Worm (Caenorhabditis elegans): Measurements from ENCODE around the gene bgal-2.

bgal-2 gene

DNA sequence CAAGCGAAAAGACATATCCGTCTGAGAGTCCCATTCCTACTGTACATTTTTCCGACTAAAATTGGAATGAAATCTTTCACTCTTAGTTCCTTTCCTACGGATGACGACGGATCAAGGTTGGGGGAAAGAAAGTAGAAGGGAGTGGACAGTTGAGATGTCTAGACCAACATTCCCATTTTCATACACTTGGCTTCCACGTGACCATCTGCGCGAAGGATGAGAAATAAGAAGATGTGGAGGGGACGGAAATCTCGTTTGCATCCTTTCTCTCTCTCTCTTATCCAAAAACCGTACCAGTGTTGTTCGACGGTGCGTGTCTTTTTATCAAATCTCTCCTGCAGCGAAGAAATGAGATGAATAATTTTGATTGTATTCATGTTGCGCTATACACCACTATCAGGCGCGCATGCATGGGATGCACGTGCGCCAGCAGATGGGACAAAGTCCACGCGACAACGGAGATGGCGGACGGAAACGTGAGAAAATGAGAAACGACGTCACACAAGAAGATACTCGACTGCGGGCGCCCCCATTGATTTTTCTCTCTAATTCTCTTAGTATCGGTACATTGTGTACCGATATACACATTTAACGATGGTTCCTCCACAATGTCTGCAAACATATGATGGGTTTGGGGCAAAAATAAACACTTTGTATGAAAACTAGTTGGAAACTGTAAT is 46.7 kb upstream of the bgal-2 start (continued):
- TF ChIP-seq zip-11 (GFP tag; IDR thresholded peaks at IDR 0.05) (no peak), nhr-76 (tag; optimal IDR thresholded peaks at IDR 0.05) (peak; percentile 52), unc-130 (GFP tag; optimal IDR thresholded peaks at IDR 0.05) (no peak), F10B5.3 (tag; optimal IDR thresholded peaks at IDR 0.05) (no peak), snpc-1.2 (GFP tag; IDR thresholded peaks at IDR 0.05) (no peak), nhr-237 (tag; optimal IDR thresholded peaks at IDR 0.05) (no peak), nhr-102 (tag; optimal IDR thresholded peaks at IDR 0.05) (peak; percentile 95), tag-97 (GFP tag; IDR thresholded peaks at IDR 0.05) (no peak), nhr-10 (tag; optimal IDR thresholded peaks at IDR 0.05) (peak; percentile 91), D1046.2 (GFP tag; IDR thresholded peaks at IDR 0.05) (no peak), cey-2 (tag; optimal IDR thresholded peaks at IDR 0.05; ENCODE audit: borderline replicate concordance, insufficient read depth) (peak; percentile 91), ztf-7 (tag; optimal IDR thresholded peaks at IDR 0.05) (no peak), jun-1 (tag; optimal IDR thresholded peaks at IDR 0.05) (no peak), ces-1 (GFP tag; optimal IDR thresholded peaks at IDR 0.05) (no peak), hlh-30 (tag; optimal IDR thresholded peaks at IDR 0.05; ENCODE audit: insufficient read depth) (peak; percentile 99), ceh-62 (tag; optimal IDR thresholded peaks at IDR 0.05) (no peak), lin-15B (tag; optimal IDR thresholded peaks at IDR 0.05) (no peak)

DNA sequence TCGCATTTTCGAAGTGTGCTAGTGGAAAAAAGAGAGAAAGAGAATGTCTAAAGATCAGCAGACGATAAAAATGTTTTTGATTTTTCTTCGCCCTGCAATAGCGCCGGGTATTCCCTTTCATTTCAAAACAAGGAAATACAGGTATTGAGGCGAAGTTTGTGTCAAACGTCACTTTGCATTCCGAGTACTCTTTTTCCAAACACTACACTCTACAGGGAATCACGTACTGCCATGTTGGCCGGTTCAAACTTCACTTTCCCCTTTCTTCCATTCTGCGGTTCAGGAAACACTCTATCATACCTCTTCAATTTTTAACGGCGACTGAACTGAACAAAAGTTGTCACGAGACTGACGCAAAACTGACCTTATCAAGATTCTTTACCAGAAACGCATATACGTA is 45.7 kb upstream of the bgal-2 start:
- TF ChIP-seq F49E8.2 (tag; optimal IDR thresholded peaks at IDR 0.05; ENCODE audit: borderline replicate concordance) (no peak), unc-62 (GFP tag; optimal IDR thresholded peaks at IDR 0.05 in 1 of 2) (peak in 1 of 2 experiments; percentile 72), unc-62 (tag; optimal IDR thresholded peaks at IDR 0.05) (no peak), mxl-3 (GFP tag; optimal IDR thresholded peaks at IDR 0.05) (no peak), unc-39 (tag; optimal IDR thresholded peaks at IDR 0.05) (no peak), T26A8.4 (GFP tag; IDR thresholded peaks at IDR 0.05) (no peak), ama-1 (optimal IDR thresholded peaks at IDR 0.05) (no peak), nhr-28 (tag; optimal IDR thresholded peaks at IDR 0.05) (peak; percentile 0), dmd-6 (GFP tag; IDR thresholded peaks at IDR 0.05) (0 out of 2 replicates have a peak, but pooled peaks have one; percentile 31), pha-4 (GFP tag; IDR thresholded peaks at IDR 0.05) (no peak), pha-4 (tag; optimal IDR thresholded peaks at IDR 0.05) (no peak), hmg-1.1 (GFP tag; IDR thresholded peaks at IDR 0.05) (0 out of 2 replicates have a peak, but pooled peaks have one; percentile 16), vab-7 (GFP tag; IDR thresholded peaks at IDR 0.05) (no peak), nhr-77 (tag; optimal IDR thresholded peaks at IDR 0.05) (no peak), Y75B8A.6 (GFP tag; IDR thresholded peaks at IDR 0.05) (no peak), fkh-10 (GFP tag; optimal IDR thresholded peaks at IDR 0.05) (no peak), jun-1 (tag; optimal IDR thresholded peaks at IDR 0.05) (no peak), gei-8 (GFP tag; optimal IDR thresholded peaks at IDR 0.05) (no peak), lin-15B (tag; optimal IDR thresholded peaks at IDR 0.05) (no peak), dve-1 (tag; optimal IDR thresholded peaks at IDR 0.05; ENCODE audit: insufficient read depth) (peak; percentile 10), F37D6.2 (tag; optimal IDR thresholded peaks at IDR 0.05) (no peak)

DNA sequence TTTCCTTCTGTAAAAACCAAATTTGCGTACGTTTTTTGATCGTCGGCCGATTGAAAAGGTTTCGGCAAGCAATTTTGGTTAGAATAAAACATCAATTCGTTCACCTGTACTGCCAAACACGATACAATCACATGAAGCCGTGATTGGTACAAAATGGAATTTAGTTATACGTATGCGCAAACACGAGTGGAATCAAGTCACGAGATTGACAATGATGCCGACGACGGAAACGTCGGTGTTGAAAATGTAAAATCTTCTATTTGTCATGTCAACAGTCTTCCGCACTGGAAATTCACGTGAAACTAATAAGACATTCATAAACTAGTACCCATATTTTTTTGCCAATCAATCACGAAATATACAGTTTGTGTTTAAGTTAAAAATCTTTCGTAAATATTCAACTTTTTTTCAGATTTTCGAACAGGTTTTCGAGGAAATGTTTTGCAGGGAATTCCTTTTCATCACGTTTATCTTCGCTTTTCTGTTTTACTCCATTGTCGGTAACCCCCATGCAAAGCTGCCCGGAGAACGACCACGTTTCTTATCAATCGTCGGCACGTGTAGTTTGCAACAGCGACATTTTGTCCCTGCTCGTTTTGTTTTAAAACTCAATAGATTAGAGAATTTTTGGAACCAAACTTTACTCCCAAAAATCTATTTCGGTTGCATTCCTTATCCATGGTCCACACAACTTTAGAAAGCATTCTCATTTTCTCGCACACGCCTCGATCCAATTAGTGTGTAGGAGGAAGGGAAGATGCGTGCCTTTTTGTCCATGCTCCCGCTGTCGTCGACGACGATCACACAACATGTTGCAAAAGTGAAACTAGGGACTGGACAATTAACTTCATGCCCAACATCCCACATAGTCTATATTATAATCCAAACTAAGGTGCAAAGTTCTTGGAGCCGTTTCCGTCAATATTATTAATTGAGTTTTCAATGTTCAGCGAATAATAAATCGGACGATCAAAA is 44.9 kb upstream of the bgal-2 start:
- TF ChIP-seq hlh-11 (tag; optimal IDR thresholded peaks at IDR 0.05) (peak; percentile 71), nhr-11 (tag; optimal IDR thresholded peaks at IDR 0.05) (peak; percentile 34), daf-16 (GFP tag; optimal IDR thresholded peaks at IDR 0.05) (no peak), daf-16 (tag; optimal IDR thresholded peaks at IDR 0.05) (peak; percentile 56), lin-1 (GFP tag; IDR thresholded peaks at IDR 0.05) (no peak), nhr-102 (tag; optimal IDR thresholded peaks at IDR 0.05) (peak; percentile 7), lin-13 (GFP tag; optimal IDR thresholded peaks at IDR 0.05) (no peak), nhr-10 (tag; optimal IDR thresholded peaks at IDR 0.05) (no peak), unc-62 (GFP tag; optimal IDR thresholded peaks at IDR 0.05 in 1 of 2) (peak in 1 of 2 experiments; percentile 94), unc-62 (tag; optimal IDR thresholded peaks at IDR 0.05) (no peak), pqm-1 (tag; optimal IDR thresholded peaks at IDR 0.05) (peak; percentile 4), hlh-30 (tag; optimal IDR thresholded peaks at IDR 0.05; ENCODE audit: insufficient read depth) (peak; percentile 92), egl-43 (GFP tag; IDR thresholded peaks at IDR 0.05) (no peak), nhr-28 (tag; optimal IDR thresholded peaks at IDR 0.05) (no peak), mxl-2 (GFP tag; conservative IDR thresholded peaks at IDR 0.05) (0 out of 2 replicates have a peak, but pooled peaks have one; percentile 17), dmd-6 (GFP tag; IDR thresholded peaks at IDR 0.05) (peak; percentile 63), hif-1 (tag; optimal IDR thresholded peaks at IDR 0.05) (peak in 1 of 2 experiments; percentile 71)

Data from whole organism, L4 larva.